Worm (Caenorhabditis elegans): ENCODE results near the gene F20C5.6.

F20C5.6 gene

DNA sequence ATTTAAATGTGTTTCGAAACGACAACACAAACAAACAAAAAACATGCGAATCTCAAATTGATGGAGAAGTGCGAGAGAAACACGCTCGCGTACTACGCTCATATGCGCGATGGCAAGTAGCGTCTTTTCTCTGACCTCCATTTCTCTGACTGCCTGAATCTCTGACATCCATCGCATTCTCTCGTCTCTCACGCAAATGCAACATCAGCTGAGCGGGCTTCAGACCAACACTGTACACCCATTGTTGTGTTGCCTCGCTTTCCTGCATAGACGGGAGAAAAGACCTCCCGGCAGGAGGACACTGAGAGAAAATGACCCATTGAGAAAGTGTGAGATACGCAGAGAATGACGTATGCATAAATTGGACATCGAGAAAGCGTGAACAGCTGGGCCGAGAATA lies 9.2 kb upstream of the F20C5.6 start (continued):
- TF ChIP-seq elt-3 (tag; optimal IDR thresholded peaks at IDR 0.05): peak in 2 of 6 experiments; percentile 35 to 56
- peak; percentile 62 for TF ChIP-seq irx-1 (tag; optimal IDR thresholded peaks at IDR 0.05)
- TF ChIP-seq grh-1 (GFP tag; IDR thresholded peaks at IDR 0.05): no peak
- peak; percentile 27 for TF ChIP-seq dsc-1 (tag; optimal IDR thresholded peaks at IDR 0.05)
- TF ChIP-seq ceh-8 (GFP tag; optimal IDR thresholded peaks at IDR 0.05): no peak
- TF ChIP-seq mdl-1 (tag; optimal IDR thresholded peaks at IDR 0.05): peak in 1 of 2 experiments; percentile 85
- TF ChIP-seq nhr-12 (tag; optimal IDR thresholded peaks at IDR 0.05): no peak
- no peak for TF ChIP-seq unc-130 (tag; optimal IDR thresholded peaks at IDR 0.05)
- no peak for TF ChIP-seq lin-39 (tag; optimal IDR thresholded peaks at IDR 0.05)
- TF ChIP-seq ztf-11 (tag; optimal IDR thresholded peaks at IDR 0.05): peak in 1 of 2 experiments; percentile 31
- TF ChIP-seq Y116A8C.19 (tag; optimal IDR thresholded peaks at IDR 0.05; ENCODE audit: borderline replicate concordance): no peak
- TF ChIP-seq unc-86 (tag; optimal IDR thresholded peaks at IDR 0.05): peak; percentile 49

DNA sequence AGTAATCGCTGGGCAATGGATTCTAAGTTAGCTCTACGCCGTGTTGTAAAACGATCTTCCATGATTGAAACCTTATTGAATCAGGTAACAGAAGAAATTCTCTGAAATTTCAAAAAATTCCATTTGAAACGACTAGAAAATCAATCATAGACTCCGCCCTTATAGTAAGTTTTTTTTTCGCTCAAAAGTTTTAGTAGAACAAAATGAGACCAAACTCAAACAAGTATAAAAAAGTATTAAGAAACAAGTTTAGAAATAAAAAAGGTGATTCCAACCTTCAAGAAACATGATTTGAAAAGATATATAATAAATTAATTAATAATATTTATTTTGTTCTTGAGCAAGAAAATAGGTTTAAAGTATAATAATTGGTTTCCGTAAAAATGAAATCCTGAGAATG lies 5.0 kb upstream of the F20C5.6 start, which contains the start of gene C33D9.6:
C33D9.6 (minus strand) TSS at position 101 of the 400 bp plus-strand sequence.
- TF ChIP-seq egl-27 (tag; optimal IDR thresholded peaks at IDR 0.05): no peak
- TF ChIP-seq nhr-19 (GFP tag; conservative IDR thresholded peaks at IDR 0.05): no peak
- no peak for TF ChIP-seq nhr-77 (tag; optimal IDR thresholded peaks at IDR 0.05)
- no peak for TF ChIP-seq mab-9 (GFP tag; IDR thresholded peaks at IDR 0.05)

DNA sequence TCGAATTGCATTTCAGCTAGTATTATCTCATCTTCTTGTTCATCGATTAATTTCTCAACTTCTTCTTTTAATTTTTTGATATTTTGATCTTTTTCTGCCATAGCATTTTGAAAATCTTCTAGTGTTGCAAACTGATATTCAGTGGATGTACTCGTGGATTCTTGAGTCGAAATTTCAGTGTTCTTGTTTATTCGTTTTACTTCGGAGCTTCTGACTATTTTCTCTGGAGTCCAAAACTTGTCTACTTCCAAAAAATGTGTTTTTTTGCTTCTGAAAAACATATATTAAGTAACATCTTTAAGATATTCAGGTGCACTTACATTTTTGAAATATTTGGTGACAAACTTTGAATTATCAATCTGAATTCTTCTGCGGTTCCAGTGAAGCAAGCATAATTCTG lies 3.5 kb downstream of the F20C5.6 start, which contains the start of gene F20C5.5:
F20C5.5 (minus strand) TSS at position 101 of the 400 bp plus-strand sequence.
- TF ChIP-seq pqm-1 (tag; optimal IDR thresholded peaks at IDR 0.05): no peak
- TF ChIP-seq fkh-10 (GFP tag; optimal IDR thresholded peaks at IDR 0.05): no peak
- no peak for TF ChIP-seq sup-37 (GFP tag; optimal IDR thresholded peaks at IDR 0.05)
- TF ChIP-seq lin-35 (GFP tag; optimal IDR thresholded peaks at IDR 0.05): no peak
- no peak for TF ChIP-seq ceh-82 (tag; optimal IDR thresholded peaks at IDR 0.05)
- TF ChIP-seq irx-1 (tag; optimal IDR thresholded peaks at IDR 0.05): no peak
- no peak for TF ChIP-seq tbx-2 (tag; optimal IDR thresholded peaks at IDR 0.05)
- no peak for TF ChIP-seq elt-3 (tag; optimal IDR thresholded peaks at IDR 0.05)
- TF ChIP-seq hpl-2 (GFP tag; optimal IDR thresholded peaks at IDR 0.05): no peak

DNA sequence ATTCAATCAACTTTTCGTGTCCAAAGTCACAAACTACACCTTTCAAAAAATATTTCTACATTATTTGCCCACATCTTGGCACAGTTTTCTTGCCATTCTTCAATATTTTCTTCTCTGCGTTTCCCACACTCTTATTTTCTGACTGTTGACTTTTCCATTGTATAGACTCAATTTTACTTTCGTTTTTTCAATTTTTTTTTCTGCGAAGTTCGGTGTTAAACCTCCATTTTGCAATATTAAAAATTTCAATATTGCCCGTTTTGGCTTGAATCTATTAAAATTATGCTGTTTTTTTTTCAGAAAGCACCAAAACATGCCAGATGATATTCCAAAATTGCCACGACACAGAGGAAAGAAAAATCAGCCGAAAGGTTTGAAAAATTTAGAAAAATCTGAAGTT lies 8.4 kb downstream of the F20C5.6 start, which contains the start of gene cdc-50.B:
cdc-50.B (plus strand) TSS at position 301 of the 400 bp plus-strand sequence.
- TF ChIP-seq fos-1 (tag; optimal IDR thresholded peaks at IDR 0.05): no peak
- TF ChIP-seq blmp-1 (tag; optimal IDR thresholded peaks at IDR 0.05): peak; percentile 18

DNA sequence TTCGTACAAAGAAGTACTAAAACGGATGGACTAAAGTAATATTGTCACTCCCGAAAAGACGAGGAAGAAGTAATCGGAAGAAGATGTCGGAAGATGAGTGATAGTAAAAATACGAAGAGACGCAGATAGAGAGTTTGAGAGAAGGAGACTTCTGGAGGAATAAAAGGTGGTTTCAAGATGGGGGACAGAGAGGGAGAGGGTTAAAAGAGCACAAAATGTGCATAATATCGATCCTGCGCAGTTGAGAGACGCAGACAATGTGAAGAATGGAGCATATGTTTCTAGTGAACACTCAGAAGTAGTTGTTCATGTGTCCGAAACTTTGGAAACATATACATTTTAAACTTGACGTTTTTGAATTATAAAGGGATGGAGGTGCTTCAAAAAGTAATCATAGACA lies 10.5 kb downstream of the F20C5.6 start:
- TF ChIP-seq lin-35 (GFP tag; optimal IDR thresholded peaks at IDR 0.05) (peak in 1 of 2 experiments; percentile 43), egl-13 (tag; optimal IDR thresholded peaks at IDR 0.05) (peak; percentile 46), mep-1 (tag; optimal IDR thresholded peaks at IDR 0.05) (no peak), hlh-4 (tag; optimal IDR thresholded peaks at IDR 0.05) (no peak), fos-1 (tag; optimal IDR thresholded peaks at IDR 0.05) (peak; percentile 5), irx-1 (tag; optimal IDR thresholded peaks at IDR 0.05) (peak; percentile 24), lsy-2 (tag; optimal IDR thresholded peaks at IDR 0.05) (peak; percentile 21 to 43), nhr-71 (tag; optimal IDR thresholded peaks at IDR 0.05) (peak; percentile 53), ceh-82 (tag; optimal IDR thresholded peaks at IDR 0.05) (peak; percentile 15 to 66 (median 34)), sox-4 (tag; optimal IDR thresholded peaks at IDR 0.05) (no peak), fkh-10 (GFP tag; optimal IDR thresholded peaks at IDR 0.05) (peak; percentile 84), swsn-7 (tag; optimal IDR thresholded peaks at IDR 0.05) (peak; percentile 49), nhr-85 (tag) (no peak), tbx-2 (tag; optimal IDR thresholded peaks at IDR 0.05) (peak; percentile 41), dsc-1 (tag; optimal IDR thresholded peaks at IDR 0.05) (peak; percentile 92), isw-1 (GFP tag; IDR thresholded peaks at IDR 0.05) (peak; percentile 35), fkh-4 (tag; optimal IDR thresholded peaks at IDR 0.05; ENCODE audit: borderline replicate concordance) (peak; percentile 65), unc-130 (tag; optimal IDR thresholded peaks at IDR 0.05) (no peak), xbp-1 (tag; optimal IDR thresholded peaks at IDR 0.05) (peak; percentile 14), ztf-11 (tag; optimal IDR thresholded peaks at IDR 0.05) (no peak), fkh-8 (tag; optimal IDR thresholded peaks at IDR 0.05) (peak; percentile 47), unc-86 (tag; optimal IDR thresholded peaks at IDR 0.05) (peak; percentile 49), elt-3 (tag; optimal IDR thresholded peaks at IDR 0.05) (no peak), alr-1 (tag; optimal IDR thresholded peaks at IDR 0.05; ENCODE audit: borderline replicate concordance) (no peak), efl-1 (optimal IDR thresholded peaks at IDR 0.05) (peak; percentile 43 to 56), efl-1 (GFP tag; optimal IDR thresholded peaks at IDR 0.05 in 1 of 2) (peak in 1 of 2 experiments; percentile 9), zag-1 (tag; optimal IDR thresholded peaks at IDR 0.05) (peak; percentile 48), sup-37 (GFP tag; optimal IDR thresholded peaks at IDR 0.05) (no peak), nhr-47 (tag; optimal IDR thresholded peaks at IDR 0.05) (peak; percentile 45), skn-1 (tag; optimal IDR thresholded peaks at IDR 0.05) (peak; percentile 11)
